Worm (Caenorhabditis elegans) whole organism, early embryonic: Measurements from ENCODE around the gene nhr-95.

Source experiments
- F13C5.2 ChIP-seq: sonication (generic microtip); optimal IDR thresholded peaks from 2 replicates; lab custom pipeline; 2017; ENCODE audit warnings: mild to moderate bottlenecking, missing genetic modification characterization, inconsistent platforms, missing compliant biosample characterization
- aly-1 ChIP-seq: sonication (generic microtip); optimal IDR thresholded peaks from 2 replicates; lab custom pipeline; 2016; ENCODE audit warnings: missing genetic modification characterization, missing compliant biosample characterization
- ama-1 ChIP-seq: fragments of 150-350 bp; optimal IDR thresholded peaks from 2 replicates; lab custom pipeline; 2014
- ceh-13 ChIP-seq: fragments of 200-800 bp; sonication (Bioruptor generic); optimal IDR thresholded peaks from 2 replicates; lab custom pipeline; 2018; ENCODE audit warnings: mild to moderate bottlenecking, missing genetic modification characterization, missing compliant biosample characterization
- ceh-36 ChIP-seq: sonication (generic microtip); optimal IDR thresholded peaks from 2 replicates; lab custom pipeline; 2016; ENCODE audit warnings: missing genetic modification characterization, inconsistent platforms, missing compliant biosample characterization
- ets-7 ChIP-seq: sonication (generic microtip); optimal IDR thresholded peaks from 2 replicates; lab custom pipeline; 2016; ENCODE audit warnings: missing genotype, missing genetic modification characterization, missing compliant biosample characterization
- flt-1 ChIP-seq: fragments of 200-800 bp; sonication (Bioruptor generic); IDR thresholded peaks from 2 replicates; pipeline ENCODE4 v1.3.6; 2022; ENCODE audit warnings: missing genetic modification characterization, missing compliant biosample characterization
- hmbx-1 ChIP-seq: sonication (generic microtip); optimal IDR thresholded peaks from 2 replicates; lab custom pipeline; 2016; ENCODE audit warnings: mild to moderate bottlenecking, missing genetic modification characterization, missing compliant biosample characterization
- hmg-4 ChIP-seq: fragments of 200-800 bp; sonication (Bioruptor generic); optimal IDR thresholded peaks from 2 replicates; lab custom pipeline; 2018; ENCODE audit warnings: mild to moderate bottlenecking, missing genetic modification characterization, missing compliant biosample characterization
- hnd-1 ChIP-seq: sonication (generic microtip); optimal IDR thresholded peaks from 2 replicates; lab custom pipeline; 2016; ENCODE audit warnings: missing genetic modification characterization, missing compliant biosample characterization
- pes-1 ChIP-seq: fragments of 200-800 bp; sonication (Bioruptor generic); IDR thresholded peaks from 2 replicates; pipeline ENCODE4 v1.3.6; 2022; ENCODE audit warnings: missing genetic modification reagents, missing genetic modification characterization, missing compliant biosample characterization
- scrt-1 ChIP-seq: fragments of 200-800 bp; sonication (Bioruptor generic); IDR thresholded peaks from 2 replicates; pipeline ENCODE4 v1.3.6; 2022; ENCODE audit warnings: missing genetic modification characterization, missing compliant biosample characterization
- tbx-11 ChIP-seq: fragments of 200-800 bp; sonication (Bioruptor generic); IDR thresholded peaks from 2 replicates; pipeline ENCODE4 v1.3.6; 2022; ENCODE audit warnings: missing genetic modification characterization, missing compliant biosample characterization
- tbx-37 ChIP-seq: fragments of 200-800 bp; sonication (Bioruptor generic); conservative IDR thresholded peaks from 2 replicates; pipeline ENCODE4 v1.3.6; 2022; ENCODE audit warnings: missing genetic modification reagents, missing genetic modification characterization, missing compliant biosample characterization
- tra-4 ChIP-seq: sonication (generic microtip); optimal IDR thresholded peaks from 2 replicates; lab custom pipeline; 2017; ENCODE audit warnings: missing genetic modification characterization, missing compliant biosample characterization

The nhr-95 gene

ce11 chrV:19036061-19036460 lies 46.4 kb downstream of the nhr-95 start:
- TF ChIP-seq flt-1 (GFP tag; lab: Robert Waterston, UW), result no peak
- no peak for TF ChIP-seq aly-1

ce11 chrV:19031456-19031855 lies 51.0 kb downstream of the nhr-95 start, which contains the start of gene Y39B6A.27:
Gene Y39B6A.27, plus strand, starts transcription at chrV:19031756.
- TF ChIP-seq tra-4 (no peak), scrt-1 (GFP tag; lab: Robert Waterston, UW) (no peak), hmg-4 (GFP tag; lab: Kevin White, UChicago) (no peak), ceh-13 (GFP tag; lab: Kevin White, UChicago) (no peak), tbx-37 (GFP tag; lab: Robert Waterston, UW) (no peak), flt-1 (GFP tag; lab: Robert Waterston, UW) (no peak), ceh-36 (tag; lab: Kevin White, UChicago) (no peak), ets-7 (tag; lab: Kevin White, UChicago) (no peak), hnd-1 (tag; lab: Kevin White, UChicago) (no peak), tbx-11 (GFP tag; lab: Robert Waterston, UW) (no peak), F13C5.2 (tag; lab: Kevin White, UChicago) (no peak), hmbx-1 (no peak), pes-1 (GFP tag; lab: Robert Waterston, UW) (no peak)

- no peak for TF ChIP-seq pes-1 (GFP tag; lab: Robert Waterston, UW)
- TF ChIP-seq ama-1 (lab: Kevin White, UChicago), result no peak
- TF ChIP-seq ceh-36 (tag; lab: Kevin White, UChicago), result no peak
Measured at ce11 chrV:19027338-19027737, 55.1 kb downstream of the nhr-95 start.
